Worm (Caenorhabditis elegans) whole organism, young adult: ENCODE data around the gene ttr-44.

Source experiments
- B0035.1 ChIP-seq: sonication (generic microtip); optimal IDR thresholded peaks from 2 replicates; lab custom pipeline; 2016; ENCODE audit warnings: missing genetic modification characterization, mild to moderate bottlenecking, missing compliant biosample characterization, missing genotype, missing genetic modification reagents
- B0261.1 ChIP-seq: sonication (generic microtip); optimal IDR thresholded peaks from 2 replicates; lab custom pipeline; 2016; ENCODE audit warnings: mild to moderate bottlenecking, missing genetic modification characterization, moderate library complexity, missing compliant biosample characterization
- B0336.3 ChIP-seq: fragments of 200-800 bp; sonication (Bioruptor generic); IDR thresholded peaks from 2 replicates; pipeline ENCODE4 v1.3.6; 2022; ENCODE audit warnings: missing genetic modification characterization, missing compliant biosample characterization
- C06A6.2 ChIP-seq: fragments of 200-800 bp; sonication (Bioruptor generic); conservative IDR thresholded peaks from 2 replicates; pipeline ENCODE4 v1.3.6; 2022; ENCODE audit warnings: missing genetic modification characterization, missing compliant biosample characterization
- F33H1.4 ChIP-seq: fragments of 200-800 bp; sonication (Bioruptor generic); IDR thresholded peaks from 2 replicates; pipeline ENCODE4 v1.3.6; 2022; ENCODE audit warnings: missing genetic modification reagents, missing genetic modification characterization, missing compliant biosample characterization
- F55B11.4 ChIP-seq: sonication (generic microtip); optimal IDR thresholded peaks from 2 replicates; lab custom pipeline; 2016; ENCODE audit warnings: missing compliant biosample characterization, missing genetic modification characterization, borderline replicate concordance; ENCODE audit not compliant: insufficient read depth
- F57C9.4 ChIP-seq: sonication (generic microtip); optimal IDR thresholded peaks from 2 replicates; lab custom pipeline; 2017; ENCODE audit warnings: mild to moderate bottlenecking, missing genetic modification characterization, missing compliant biosample characterization
- Y53F4B.3 ChIP-seq: fragments of 200-800 bp; sonication (Bioruptor generic); IDR thresholded peaks from 2 replicates; pipeline ENCODE4 v1.3.6; 2022; ENCODE audit warnings: missing genetic modification reagents, missing genetic modification characterization, missing compliant biosample characterization
- Y53G8AR.9 ChIP-seq: fragments of 200-800 bp; sonication (Bioruptor generic); conservative IDR thresholded peaks from 2 replicates; pipeline ENCODE4 v1.3.6; 2022; ENCODE audit warnings: missing genetic modification reagents, missing genetic modification characterization, missing compliant biosample characterization
- Y56A3A.18 ChIP-seq: fragments of 200-800 bp; sonication (Bioruptor generic); IDR thresholded peaks from 2 replicates; pipeline ENCODE4 v1.3.6; 2022; ENCODE audit warnings: missing genetic modification reagents, missing genetic modification characterization, missing compliant biosample characterization
- ZK185.1 ChIP-seq: sonication (generic microtip); optimal IDR thresholded peaks from 2 replicates; lab custom pipeline; 2016; ENCODE audit warnings: mild to moderate bottlenecking, missing genetic modification characterization, missing compliant biosample characterization; ENCODE audit not compliant: poor library complexity, severe bottlenecking
- ama-1 ChIP-seq, 3 experiments: fragments of 150-350 bp in 1 of 3; sonication (generic microtip) in 2 of 3; optimal IDR thresholded peaks; 2 replicates each; lab custom pipeline; 2014 to 2018; ENCODE audit warnings: missing biosample characterization in 2 of 3, missing genetic modification characterization in 2 of 3, missing genetic modification reagents in 2 of 3
- aptf-2 ChIP-seq: fragments of 200-800 bp; sonication (Bioruptor generic); conservative IDR thresholded peaks from 2 replicates; pipeline ENCODE4 v1.3.6; 2022; ENCODE audit warnings: missing genetic modification reagents, missing genetic modification characterization, missing compliant biosample characterization
- attf-3 ChIP-seq: fragments of 200-800 bp; sonication (Bioruptor generic); conservative IDR thresholded peaks from 2 replicates; pipeline ENCODE4 v1.3.6; 2022; ENCODE audit warnings: missing genetic modification reagents, missing genetic modification characterization, missing compliant biosample characterization
- attf-5 ChIP-seq: fragments of 200-800 bp; sonication (Bioruptor generic); optimal IDR thresholded peaks from 2 replicates; lab custom pipeline; 2018; ENCODE audit warnings: mild to moderate bottlenecking, missing genetic modification characterization, missing compliant biosample characterization
- bed-1 ChIP-seq: fragments of 200-800 bp; sonication (Bioruptor generic); IDR thresholded peaks from 2 replicates; pipeline ENCODE4 v1.3.6; 2022; ENCODE audit warnings: missing genetic modification reagents, missing genetic modification characterization, missing compliant biosample characterization
- bed-2 ChIP-seq: fragments of 200-800 bp; sonication (Bioruptor generic); IDR thresholded peaks from 2 replicates; pipeline ENCODE4 v1.3.6; 2022; ENCODE audit warnings: missing genetic modification reagents, missing genetic modification characterization, missing compliant biosample characterization
- ceh-100 ChIP-seq: fragments of 200-800 bp; sonication (Bioruptor generic); IDR thresholded peaks from 2 replicates; pipeline ENCODE4 v1.3.6; 2022; ENCODE audit warnings: missing genetic modification reagents, missing genetic modification characterization, missing compliant biosample characterization
- ceh-58 ChIP-seq: fragments of 200-800 bp; sonication (Bioruptor generic); IDR thresholded peaks from 2 replicates; pipeline ENCODE4 v1.3.6; 2022; ENCODE audit warnings: missing genetic modification characterization, missing compliant biosample characterization
- efl-1 ChIP-seq: fragments of 150-350 bp; optimal IDR thresholded peaks from 2 replicates; lab custom pipeline; 2014; ENCODE audit warnings: missing biosample characterization, missing genetic modification reagents, missing genetic modification characterization
- egl-18 ChIP-seq: fragments of 200-800 bp; sonication (Bioruptor generic); IDR thresholded peaks from 2 replicates; pipeline ENCODE4 v1.3.6; 2022; ENCODE audit warnings: missing genetic modification reagents, missing genetic modification characterization, missing compliant biosample characterization
- egl-44 ChIP-seq: fragments of 200-800 bp; sonication (Bioruptor generic); IDR thresholded peaks from 2 replicates; pipeline ENCODE4 v1.3.6; 2022; ENCODE audit warnings: missing genetic modification reagents, missing genetic modification characterization, missing compliant biosample characterization
- him-1 ChIP-seq: sonication (generic microtip); optimal IDR thresholded peaks from 2 replicates; lab custom pipeline; 2016; ENCODE audit warnings: missing genotype, missing genetic modification reagents, missing genetic modification characterization, missing compliant biosample characterization
- hmg-1.2 ChIP-seq: fragments of 200-800 bp; sonication (Bioruptor generic); IDR thresholded peaks from 2 replicates; pipeline ENCODE4 v1.3.6; 2022; ENCODE audit warnings: missing genetic modification reagents, missing genetic modification characterization, missing compliant biosample characterization
- hmg-20 ChIP-seq: fragments of 200-800 bp; sonication (Bioruptor generic); IDR thresholded peaks from 2 replicates; pipeline ENCODE4 v1.3.6; 2022; ENCODE audit warnings: missing genetic modification reagents, missing genetic modification characterization, missing compliant biosample characterization
- hrde-1 ChIP-seq: sonication (generic microtip); optimal IDR thresholded peaks from 2 replicates; lab custom pipeline; 2016; ENCODE audit warnings: missing genetic modification characterization, mild to moderate bottlenecking, missing compliant biosample characterization, moderate library complexity, missing genotype, missing genetic modification reagents, borderline replicate concordance
- lag-1 ChIP-seq: fragments of 200-800 bp; sonication (Bioruptor generic); IDR thresholded peaks from 2 replicates; pipeline ENCODE4 v1.3.6; 2022; ENCODE audit warnings: missing genetic modification reagents, missing genetic modification characterization, missing compliant biosample characterization
- lin-26 ChIP-seq: fragments of 200-800 bp; sonication (Bioruptor generic); IDR thresholded peaks from 2 replicates; pipeline ENCODE4 v1.3.6; 2022; ENCODE audit warnings: missing genetic modification reagents, missing genetic modification characterization, missing compliant biosample characterization
- madf-10 ChIP-seq: sonication (generic microtip); optimal IDR thresholded peaks from 2 replicates; lab custom pipeline; 2016; ENCODE audit warnings: mild to moderate bottlenecking, missing genetic modification characterization, missing compliant biosample characterization
- madf-6 ChIP-seq: fragments of 200-800 bp; sonication (Bioruptor generic); IDR thresholded peaks from 2 replicates; pipeline ENCODE4 v1.3.6; 2022; ENCODE audit warnings: missing genetic modification reagents, missing genetic modification characterization, missing compliant biosample characterization
- mxl-1 ChIP-seq: sonication (generic microtip); optimal IDR thresholded peaks from 2 replicates; lab custom pipeline; 2016; ENCODE audit warnings: missing genetic modification characterization, missing compliant biosample characterization
- nfya-2 ChIP-seq: fragments of 200-800 bp; sonication (Bioruptor generic); IDR thresholded peaks from 2 replicates; pipeline ENCODE4 v1.3.6; 2022; ENCODE audit warnings: missing genetic modification reagents, missing genetic modification characterization, missing compliant biosample characterization
- nfyb-1 ChIP-seq: fragments of 200-800 bp; sonication (Bioruptor generic); IDR thresholded peaks from 2 replicates; pipeline ENCODE4 v1.3.6; 2022; ENCODE audit warnings: missing genetic modification reagents, missing genetic modification characterization, missing compliant biosample characterization
- nhr-179 ChIP-seq: sonication (generic microtip); optimal IDR thresholded peaks from 2 replicates; lab custom pipeline; 2016; ENCODE audit warnings: mild to moderate bottlenecking, missing genetic modification characterization, missing compliant biosample characterization
- nhr-27 ChIP-seq: fragments of 200-800 bp; sonication (Bioruptor generic); optimal IDR thresholded peaks from 2 replicates; lab custom pipeline; 2018; ENCODE audit warnings: mild to moderate bottlenecking, missing genetic modification characterization, moderate library complexity, missing compliant biosample characterization
- nhr-80 ChIP-seq: sonication (generic microtip); optimal IDR thresholded peaks from 2 replicates; lab custom pipeline; 2016; ENCODE audit warnings: missing genetic modification characterization, missing compliant biosample characterization
- nhr-90 ChIP-seq: sonication (generic microtip); optimal IDR thresholded peaks from 2 replicates; lab custom pipeline; 2016; ENCODE audit warnings: missing genotype, mild to moderate bottlenecking, missing genetic modification characterization, missing compliant biosample characterization
- pbrm-1 ChIP-seq: fragments of 200-800 bp; sonication (Bioruptor generic); IDR thresholded peaks from 2 replicates; pipeline ENCODE4 v1.3.6; 2022; ENCODE audit warnings: missing genetic modification reagents, missing genetic modification characterization, missing compliant biosample characterization
- rpc-1 ChIP-seq, 2 experiments: fragments of 150-350 bp in 1 of 2; sonication (generic microtip) in 1 of 2; optimal IDR thresholded peaks; 2 replicates each; lab custom pipeline; 2014 to 2018; ENCODE audit warnings: missing biosample characterization in 1 of 2, missing genetic modification characterization in 1 of 2, missing genetic modification reagents in 1 of 2, missing genotype in 1 of 2
- sea-2 ChIP-seq: fragments of 200-800 bp; sonication (Bioruptor generic); IDR thresholded peaks from 2 replicates; pipeline ENCODE4 v1.3.6; 2022; ENCODE audit warnings: missing genetic modification characterization, missing compliant biosample characterization
- snpc-4 ChIP-seq, 5 experiments: fragments of 150-350 bp in 1 of 5; sonication (generic microtip) in 4 of 5; optimal IDR thresholded peaks; 2 replicates each; lab custom pipeline; 2014 to 2018; ENCODE audit warnings: missing genetic modification characterization in 5 of 5, missing biosample characterization in 3 of 5, antibody characterized with exemption in 2 of 5, mild to moderate bottlenecking in 2 of 5, missing compliant biosample characterization in 2 of 5, missing genotype in 2 of 5, moderate library complexity in 2 of 5, missing genetic modification reagents in 1 of 5
- tbp1 ChIP-seq: fragments of 200-800 bp; sonication (Bioruptor generic); optimal IDR thresholded peaks from 2 replicates; lab custom pipeline; 2018; ENCODE audit warnings: mild to moderate bottlenecking, missing genetic modification characterization, missing compliant biosample characterization
- ztf-18 ChIP-seq: sonication (generic microtip); optimal IDR thresholded peaks from 2 replicates; lab custom pipeline; 2016; ENCODE audit warnings: missing genotype, mild to moderate bottlenecking, missing genetic modification characterization, missing compliant biosample characterization
- ztf-25 ChIP-seq: fragments of 200-800 bp; sonication (Bioruptor generic); IDR thresholded peaks from 2 replicates; pipeline ENCODE4 v1.3.6; 2022; ENCODE audit warnings: missing genetic modification reagents, missing genetic modification characterization, missing compliant biosample characterization
- ztf-28 ChIP-seq: fragments of 200-800 bp; sonication (Bioruptor generic); IDR thresholded peaks from 2 replicates; pipeline ENCODE4 v1.3.6; 2022; ENCODE audit warnings: missing genetic modification reagents, missing genetic modification characterization, missing compliant biosample characterization
- ztf-3 ChIP-seq: fragments of 200-800 bp; sonication (Bioruptor generic); optimal IDR thresholded peaks from 2 replicates; lab custom pipeline; 2018; ENCODE audit warnings: mild to moderate bottlenecking, missing genetic modification characterization, missing compliant biosample characterization

Gene ttr-44

DNA sequence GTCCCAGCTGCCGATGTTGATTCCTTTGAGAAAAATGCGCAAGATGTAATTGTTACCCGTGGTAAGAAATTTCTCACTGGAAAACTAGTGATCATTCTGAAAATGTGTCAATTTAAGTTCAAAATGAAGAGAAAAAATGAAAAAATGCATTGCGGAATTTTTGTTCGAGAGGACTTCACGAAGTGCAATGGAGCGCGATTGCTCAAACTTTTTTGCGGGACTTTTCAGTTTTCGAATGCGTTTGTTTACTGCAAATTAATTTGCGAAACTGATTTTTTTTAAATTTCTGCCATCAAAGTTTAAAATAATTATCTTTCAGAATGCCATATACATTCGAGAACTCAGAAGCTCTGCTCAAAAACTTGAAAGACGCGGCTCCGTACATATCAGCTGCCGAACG lies 38.0 kb upstream of the ttr-44 start, which contains the start of the genes nuaf-1 and bir-2 (continued):
- TF ChIP-seq ztf-18 (tag; lab: Kevin White, UChicago), result no peak
- peak; percentile 63 for TF ChIP-seq madf-6 (GFP tag; lab: Robert Waterston, UW)
- no peak for TF ChIP-seq him-1
- TF ChIP-seq aptf-2 (GFP tag; lab: Robert Waterston, UW), result no peak
- no peak for TF ChIP-seq snpc-4 (GFP tag; optimal IDR thresholded peaks at IDR 0.05; lab: Kevin White, UChicago)
- TF ChIP-seq snpc-4 (tag; optimal IDR thresholded peaks at IDR 0.05; lab: Kevin White, UChicago), result peak in 2 of 4 experiments; percentile 17 to 40
- peak; percentile 46 for TF ChIP-seq efl-1
- TF ChIP-seq rpc-1 (optimal IDR thresholded peaks at IDR 0.05; lab: Kevin White, UChicago), result no peak
- TF ChIP-seq rpc-1 (tag; optimal IDR thresholded peaks at IDR 0.05; lab: Kevin White, UChicago), result no peak
- TF ChIP-seq hmg-1.2 (GFP tag; lab: Robert Waterston, UW), result 0 out of 2 replicates have a peak, but pooled peaks have one; percentile 8

DNA sequence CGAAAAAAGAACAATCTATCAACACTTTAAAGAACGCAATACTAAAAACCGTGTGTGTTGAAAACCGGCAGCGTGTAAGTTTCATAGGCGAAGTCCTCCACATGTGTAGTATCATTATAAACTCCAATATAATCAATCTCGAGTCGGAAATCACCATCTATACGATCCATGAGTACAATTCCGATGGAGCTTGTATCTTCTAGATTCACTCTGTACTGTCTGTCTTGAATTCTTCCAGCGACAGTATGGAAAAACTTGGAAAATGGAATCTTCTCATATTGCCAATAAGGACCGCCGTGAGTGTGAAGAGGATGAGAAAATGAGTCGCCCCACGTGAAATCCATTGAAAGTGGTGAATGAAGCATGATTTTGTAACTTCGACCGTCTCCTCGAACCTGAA lies 36.4 kb upstream of the ttr-44 start:
- TF ChIP-seq ama-1 (optimal IDR thresholded peaks at IDR 0.05; lab: Kevin White, UChicago) (peak; percentile 66), ama-1 (GFP tag; optimal IDR thresholded peaks at IDR 0.05; lab: Kevin White, UChicago) (no peak), nhr-27 (no peak), sea-2 (GFP tag; lab: Robert Waterston, UW) (no peak), nhr-90 (tag; lab: Kevin White, UChicago) (peak; percentile 10), attf-5 (GFP tag; lab: Kevin White, UChicago) (peak; percentile 23), egl-44 (peak; percentile 9; the same call in 1 of the 2 replicates), ztf-3 (GFP tag; lab: Kevin White, UChicago) (peak; percentile 71), nfya-2 (no peak), madf-6 (GFP tag; lab: Robert Waterston, UW) (peak; percentile 51), ztf-25 (no peak), B0035.1 (tag; lab: Kevin White, UChicago) (peak; percentile 6), pbrm-1 (GFP tag; lab: Robert Waterston, UW) (no peak), Y56A3A.18 (peak; percentile 86), egl-18 (GFP tag; lab: Robert Waterston, UW) (no peak), ceh-100 (GFP tag; lab: Robert Waterston, UW) (no peak), ZK185.1 (tag; lab: Kevin White, UChicago) (peak; percentile 35), B0336.3 (GFP tag; lab: Robert Waterston, UW) (peak; percentile 85), hmg-20 (GFP tag; lab: Robert Waterston, UW) (peak; percentile 47; the same call in 1 of the 2 replicates), mxl-1 (no peak), hrde-1 (tag; lab: Kevin White, UChicago) (peak; percentile 0), F57C9.4 (tag; lab: Kevin White, UChicago) (peak; percentile 79), B0261.1 (tag; lab: Kevin White, UChicago) (no peak), him-1 (no peak), nhr-80 (no peak), nfyb-1 (GFP tag; lab: Robert Waterston, UW) (peak; percentile 77), bed-1 (GFP tag; lab: Robert Waterston, UW) (no peak), ceh-58 (GFP tag; lab: Robert Waterston, UW) (no peak), C06A6.2 (GFP tag; lab: Robert Waterston, UW) (peak; percentile 53), tbp1 (GFP tag; lab: Kevin White, UChicago) (peak; percentile 5), hmg-1.2 (GFP tag; lab: Robert Waterston, UW) (peak; percentile 26; the same call in 1 of the 2 replicates), bed-2 (GFP tag; lab: Robert Waterston, UW) (no peak), F55B11.4 (no peak), lin-26 (GFP tag; lab: Robert Waterston, UW) (no peak), Y53F4B.3 (GFP tag; lab: Robert Waterston, UW) (no peak), madf-10 (tag; lab: Kevin White, UChicago) (peak; percentile 15), lag-1 (GFP tag; lab: Robert Waterston, UW) (no peak), attf-3 (GFP tag; lab: Robert Waterston, UW) (no peak), Y53G8AR.9 (GFP tag; lab: Robert Waterston, UW) (peak; percentile 90), nhr-179 (tag; lab: Kevin White, UChicago) (no peak), ztf-28 (GFP tag; lab: Robert Waterston, UW) (no peak), F33H1.4 (GFP tag; lab: Robert Waterston, UW) (no peak)
